Fruit fly (Drosophila melanogaster): Measurements from ENCODE around the gene yellow-c.

dm6 chr2L:15007331-15007863 lies 27.8 kb upstream of the yellow-c start, which contains the start of the genes Ankrd49 and NC2beta:
- no peak for TF ChIP-seq Myc (optimal IDR thresholded peaks at IDR 0.05)
- no peak for TF ChIP-seq psq (optimal IDR thresholded peaks at IDR 0.05)
- no peak for TF ChIP-seq h (optimal IDR thresholded peaks at IDR 0.05)
